1 fruit fly cellular context compared by ENCODE assay signal in genomic region chr3R:24112320-24113069, dm6.
TF ChIP-seq lines count a peak whose summit lies in the region.

TSS of gene CG13605 (minus strand) at chr3R:24112389.

TF ChIP-seq in whole organism, embryonic, 481 proteins besides CTCF, POLR2A, EP300 and RAD21 (continued from another document and continues in another):
- peak in 1 of 2 experiments; percentile 69 for TF ChIP-seq Eip74EF (GFP tag; optimal IDR thresholded peaks at IDR 0.05; lab: Kevin White, UChicago)
- 0 out of 3 replicates have a peak, but pooled peaks have one; percentile 17 for TF ChIP-seq CG2199 (GFP tag; IDR thresholded peaks at IDR 0.05; lab: Robert Waterston, UW)
- TF ChIP-seq CG11247 (GFP tag; IDR thresholded peaks at IDR 0.05; lab: Robert Waterston, UW), result peak; percentile 62
- TF ChIP-seq hth (optimal IDR thresholded peaks at IDR 0.05; lab: Kevin White, UChicago), result no peak
- no peak for TF ChIP-seq jigr1 (GFP tag; IDR thresholded peaks at IDR 0.05; lab: Robert Waterston, UW)
- TF ChIP-seq ems (GFP tag; optimal IDR thresholded peaks at IDR 0.05; lab: Kevin White, UChicago), result peak; percentile 32
- no peak for TF ChIP-seq NK7.1 (GFP tag; optimal IDR thresholded peaks at IDR 0.05; lab: Kevin White, UChicago)
- peak; percentile 68 for TF ChIP-seq nerfin-1 (tag; optimal IDR thresholded peaks at IDR 0.05; lab: Kevin White, UChicago)
- no peak for TF ChIP-seq CG4360 (GFP tag; IDR thresholded peaks at IDR 0.05; lab: Robert Waterston, UW)
- TF ChIP-seq ftz-f1 (GFP tag; optimal IDR thresholded peaks at IDR 0.05; lab: Kevin White, UChicago), result no peak
- TF ChIP-seq Taf1 (GFP tag; IDR thresholded peaks at IDR 0.05; lab: Robert Waterston, UW), result peak; percentile 61; the same call in 1 of the 2 replicates
- TF ChIP-seq CG12942 (GFP tag; optimal IDR thresholded peaks at IDR 0.05; lab: Kevin White, UChicago), result peak; percentile 62
- TF ChIP-seq Deaf1 (tag; optimal IDR thresholded peaks at IDR 0.05; lab: Kevin White, UChicago), result peak; percentile 47
- no peak; the same call in 1 of the 2 replicates for TF ChIP-seq CG11696 (GFP tag; IDR thresholded peaks at IDR 0.05; lab: Robert Waterston, UW)
- peak; percentile 27; the same call in 1 of the 2 replicates for TF ChIP-seq ttk (GFP tag; IDR thresholded peaks at IDR 0.05; lab: Robert Waterston, UW)
- 0 out of 3 replicates have a peak, but pooled peaks have one; percentile 35 for TF ChIP-seq CG2889 (GFP tag; IDR thresholded peaks at IDR 0.05; lab: Robert Waterston, UW)
- TF ChIP-seq ind (GFP tag; optimal IDR thresholded peaks at IDR 0.05; lab: Kevin White, UChicago), result peak; percentile 76
- TF ChIP-seq CG1529 (GFP tag; optimal IDR thresholded peaks at IDR 0.05; lab: Kevin White, UChicago), result peak; percentile 24
- TF ChIP-seq bsh (GFP tag; optimal IDR thresholded peaks at IDR 0.05; lab: Kevin White, UChicago), result peak; percentile 25 to 72
- TF ChIP-seq CG9215 (GFP tag; IDR thresholded peaks at IDR 0.05; lab: Robert Waterston, UW), result peak; percentile 24; the same call in 1 of the 2 replicates
- peak; percentile 82 for TF ChIP-seq CG6854 (GFP tag; optimal IDR thresholded peaks at IDR 0.05; lab: Kevin White, UChicago)
- TF ChIP-seq ac (GFP tag; optimal IDR thresholded peaks at IDR 0.05; lab: Kevin White, UChicago), result no peak
- peak; percentile 78 for TF ChIP-seq sob (GFP tag; IDR thresholded peaks at IDR 0.05; lab: Robert Waterston, UW)
- TF ChIP-seq CG1602 (GFP tag; optimal IDR thresholded peaks at IDR 0.05; lab: Kevin White, UChicago), result peak; percentile 27
- TF ChIP-seq CG13123 (GFP tag; optimal IDR thresholded peaks at IDR 0.05; lab: Kevin White, UChicago), result no peak
- TF ChIP-seq CG8089 (GFP tag; optimal IDR thresholded peaks at IDR 0.05; lab: Kevin White, UChicago), result no peak
- TF ChIP-seq CG6175 (GFP tag; IDR thresholded peaks at IDR 0.05; lab: Robert Waterston, UW), result 0 out of 3 replicates have a peak, but pooled peaks have one; percentile 7
- peak; percentile 34 for TF ChIP-seq CG18476 (GFP tag; optimal IDR thresholded peaks at IDR 0.05; lab: Kevin White, UChicago)
- no peak for TF ChIP-seq CG7963 (GFP tag; IDR thresholded peaks at IDR 0.05; lab: Robert Waterston, UW; ENCODE audit: partially characterized antibody)
- peak; percentile 91 for TF ChIP-seq vvl (GFP tag; IDR thresholded peaks at IDR 0.05; lab: Robert Waterston, UW)
- peak; percentile 58; the same call in 1 of the 2 replicates for TF ChIP-seq ranshi (GFP tag; IDR thresholded peaks at IDR 0.05; lab: Robert Waterston, UW)
- TF ChIP-seq slou (GFP tag; optimal IDR thresholded peaks at IDR 0.05; lab: Kevin White, UChicago), result peak; percentile 64
- TF ChIP-seq Myb (GFP tag; optimal IDR thresholded peaks at IDR 0.05; lab: Kevin White, UChicago), result peak; percentile 23
- TF ChIP-seq CG15073 (GFP tag; optimal IDR thresholded peaks at IDR 0.05; lab: Kevin White, UChicago), result no peak
- TF ChIP-seq exex (tag; optimal IDR thresholded peaks at IDR 0.05; lab: Kevin White, UChicago), result peak; percentile 55
- 0 out of 2 replicates have a peak, but pooled peaks have one; percentile 29 for TF ChIP-seq CG11085 (GFP tag; IDR thresholded peaks at IDR 0.05; lab: Robert Waterston, UW)
- 0 out of 2 replicates have a peak, but pooled peaks have one; percentile 16 for TF ChIP-seq CG43689 (GFP tag; IDR thresholded peaks at IDR 0.05; lab: Robert Waterston, UW)
- TF ChIP-seq lilli (GFP tag; optimal IDR thresholded peaks at IDR 0.05; lab: Kevin White, UChicago), result peak; percentile 82
- peak; percentile 92 for TF ChIP-seq lab (GFP tag; optimal IDR thresholded peaks at IDR 0.05; lab: Kevin White, UChicago)
- TF ChIP-seq pnt (GFP tag; optimal IDR thresholded peaks at IDR 0.05; lab: Kevin White, UChicago), result peak; percentile 26
- TF ChIP-seq tio (GFP tag; optimal IDR thresholded peaks at IDR 0.05; lab: Kevin White, UChicago), result peak; percentile 69
- no peak for TF ChIP-seq GATAe (GFP tag; conservative IDR thresholded peaks at IDR 0.05; lab: Robert Waterston, UW)
- TF ChIP-seq CG8924 (tag; optimal IDR thresholded peaks at IDR 0.05; lab: Kevin White, UChicago), result peak; percentile 85
- TF ChIP-seq tna (GFP tag; IDR thresholded peaks at IDR 0.05; lab: Robert Waterston, UW; ENCODE audit: partially characterized antibody), result peak; percentile 28; the same call in 1 of the 2 replicates
- TF ChIP-seq dysf (GFP tag; IDR thresholded peaks at IDR 0.05; lab: Robert Waterston, UW), result peak; percentile 72
- TF ChIP-seq CG12155 (GFP tag; optimal IDR thresholded peaks at IDR 0.05; lab: Kevin White, UChicago), result peak; percentile 75
- peak; percentile 86 for TF ChIP-seq gem (tag; optimal IDR thresholded peaks at IDR 0.05; lab: Kevin White, UChicago)
- peak; percentile 46 for TF ChIP-seq CG10431 (GFP tag; optimal IDR thresholded peaks at IDR 0.05; lab: Kevin White, UChicago)
- TF ChIP-seq CG10462 (GFP tag; optimal IDR thresholded peaks at IDR 0.05; lab: Kevin White, UChicago), result peak; percentile 26
- TF ChIP-seq dan (GFP tag; IDR thresholded peaks at IDR 0.05; lab: Robert Waterston, UW), result no peak
- TF ChIP-seq Vsx1 (GFP tag; optimal IDR thresholded peaks at IDR 0.05; lab: Kevin White, UChicago), result peak; percentile 68
- no peak for TF ChIP-seq NC2α (GFP tag; optimal IDR thresholded peaks at IDR 0.05; lab: Kevin White, UChicago)
- peak; percentile 90 for TF ChIP-seq CG18599 (GFP tag; optimal IDR thresholded peaks at IDR 0.05; lab: Kevin White, UChicago)
- TF ChIP-seq Dad (GFP tag; optimal IDR thresholded peaks at IDR 0.05; lab: Kevin White, UChicago), result peak; percentile 14
- peak; percentile 77 for TF ChIP-seq grau (tag; optimal IDR thresholded peaks at IDR 0.05; lab: Kevin White, UChicago)
- peak; percentile 85 for TF ChIP-seq CG31441 (GFP tag; IDR thresholded peaks at IDR 0.05; lab: Robert Waterston, UW)
- TF ChIP-seq D19B (GFP tag; optimal IDR thresholded peaks at IDR 0.05; lab: Kevin White, UChicago), result peak; percentile 46
- TF ChIP-seq CG31388 (GFP tag; optimal IDR thresholded peaks at IDR 0.05; lab: Kevin White, UChicago), result no peak
- TF ChIP-seq ap (GFP tag; IDR thresholded peaks at IDR 0.05; lab: Robert Waterston, UW), result peak; percentile 58
- peak; percentile 65 to 83 for TF ChIP-seq dpn (GFP tag; optimal IDR thresholded peaks at IDR 0.05; lab: Kevin White, UChicago)
- peak; percentile 39 for TF ChIP-seq Bteb2 (GFP tag; optimal IDR thresholded peaks at IDR 0.05; lab: Kevin White, UChicago)
- peak; percentile 6 for TF ChIP-seq CG33557 (GFP tag; optimal IDR thresholded peaks at IDR 0.05; lab: Kevin White, UChicago)
- TF ChIP-seq CG17361 (GFP tag; IDR thresholded peaks at IDR 0.05; lab: Robert Waterston, UW), result peak; percentile 66; the same call in 1 of the 3 replicates
- peak; percentile 69 for TF ChIP-seq CG2875 (GFP tag; optimal IDR thresholded peaks at IDR 0.05; lab: Kevin White, UChicago)
- TF ChIP-seq CG30020 (tag; optimal IDR thresholded peaks at IDR 0.05; lab: Kevin White, UChicago), result peak; percentile 48
- TF ChIP-seq CG6689 (GFP tag; IDR thresholded peaks at IDR 0.05; lab: Robert Waterston, UW), result peak; percentile 57
- TF ChIP-seq Dip3 (GFP tag; optimal IDR thresholded peaks at IDR 0.05; lab: Kevin White, UChicago), result peak; percentile 48
- TF ChIP-seq Side (GFP tag; optimal IDR thresholded peaks at IDR 0.05; lab: Kevin White, UChicago), result peak; percentile 35
- no peak for TF ChIP-seq tll (GFP tag; optimal IDR thresholded peaks at IDR 0.05; lab: Kevin White, UChicago)
- no peak for TF ChIP-seq pros (GFP tag; optimal IDR thresholded peaks at IDR 0.05; lab: Kevin White, UChicago)
- TF ChIP-seq zfh2 (GFP tag; optimal IDR thresholded peaks at IDR 0.05; lab: Kevin White, UChicago), result peak; percentile 68
- TF ChIP-seq tap (tag; optimal IDR thresholded peaks at IDR 0.05; lab: Kevin White, UChicago), result peak; percentile 64
- peak; percentile 23 for TF ChIP-seq CG9437 (GFP tag; optimal IDR thresholded peaks at IDR 0.05; lab: Kevin White, UChicago)
- TF ChIP-seq usp (GFP tag; optimal IDR thresholded peaks at IDR 0.05; lab: Kevin White, UChicago), result no peak
- TF ChIP-seq grn (GFP tag; optimal IDR thresholded peaks at IDR 0.05; lab: Kevin White, UChicago), result no peak
- TF ChIP-seq sna (GFP tag; IDR thresholded peaks at IDR 0.05; lab: Robert Waterston, UW; ENCODE audit: partially characterized antibody), result no peak
- TF ChIP-seq CG31365 (tag; optimal IDR thresholded peaks at IDR 0.05; lab: Kevin White, UChicago), result no peak
- peak; percentile 59 for TF ChIP-seq CG6683 (GFP tag; optimal IDR thresholded peaks at IDR 0.05; lab: Kevin White, UChicago)
- TF ChIP-seq hkb (optimal IDR thresholded peaks at IDR 0.05; lab: Kevin White, UChicago), result no peak
- peak; percentile 81 for TF ChIP-seq hkb (GFP tag; IDR thresholded peaks at IDR 0.05; lab: Robert Waterston, UW)
- TF ChIP-seq Dfd (GFP tag; optimal IDR thresholded peaks at IDR 0.05; lab: Kevin White, UChicago), result no peak
- TF ChIP-seq tgo (GFP tag; IDR thresholded peaks at IDR 0.05; lab: Robert Waterston, UW), result peak; percentile 68
- TF ChIP-seq Ets65A (GFP tag; lab: Kevin White, UChicago), result peak; percentile 94
- TF ChIP-seq CG10267 (tag; optimal IDR thresholded peaks at IDR 0.05; lab: Kevin White, UChicago), result peak; percentile 72
- TF ChIP-seq abd-A (tag; optimal IDR thresholded peaks at IDR 0.05; lab: Kevin White, UChicago), result peak; percentile 62
- TF ChIP-seq mld (GFP tag; IDR thresholded peaks at IDR 0.05; lab: Robert Waterston, UW; ENCODE audit: partially characterized antibody), result no peak
- TF ChIP-seq ham (GFP tag; IDR thresholded peaks at IDR 0.05; lab: Robert Waterston, UW), result no peak
- peak; percentile 61 for TF ChIP-seq Hr3 (GFP tag; optimal IDR thresholded peaks at IDR 0.05; lab: Kevin White, UChicago)
- peak; percentile 82 for TF ChIP-seq CG13296 (GFP tag; optimal IDR thresholded peaks at IDR 0.05; lab: Kevin White, UChicago)
- peak; percentile 78 for TF ChIP-seq CG6813 (GFP tag; optimal IDR thresholded peaks at IDR 0.05; lab: Kevin White, UChicago)
- TF ChIP-seq oc (tag; optimal IDR thresholded peaks at IDR 0.05; lab: Kevin White, UChicago), result peak; percentile 63
- peak; percentile 12; the same call in 1 of the 2 replicates for TF ChIP-seq CG1024 (GFP tag; IDR thresholded peaks at IDR 0.05; lab: Robert Waterston, UW)
- TF ChIP-seq jing (GFP tag; optimal IDR thresholded peaks at IDR 0.05; lab: Kevin White, UChicago), result peak; percentile 6
- TF ChIP-seq CG12219 (GFP tag; optimal IDR thresholded peaks at IDR 0.05; lab: Kevin White, UChicago), result peak; percentile 75
- TF ChIP-seq CG8281 (tag; optimal IDR thresholded peaks at IDR 0.05; lab: Kevin White, UChicago), result peak; percentile 27
- peak; percentile 64; the same call in 2 of the 3 replicates for TF ChIP-seq Opbp (GFP tag; IDR thresholded peaks at IDR 0.05; lab: Robert Waterston, UW; ENCODE audit: partially characterized antibody)
- peak; percentile 69 for TF ChIP-seq CG10979 (tag; optimal IDR thresholded peaks at IDR 0.05; lab: Kevin White, UChicago)
- no peak for TF ChIP-seq Trl (optimal IDR thresholded peaks at IDR 0.05; lab: Kevin White, UChicago)
- peak; percentile 62 for TF ChIP-seq Trl (GFP tag; optimal IDR thresholded peaks at IDR 0.05; lab: Kevin White, UChicago)
- TF ChIP-seq CG17359 (tag; optimal IDR thresholded peaks at IDR 0.05; lab: Kevin White, UChicago), result peak; percentile 82
- TF ChIP-seq Oaz (GFP tag; IDR thresholded peaks at IDR 0.05; lab: Robert Waterston, UW), result no peak
- TF ChIP-seq lov (optimal IDR thresholded peaks at IDR 0.05; lab: Kevin White, UChicago), result no peak
- TF ChIP-seq lov (GFP tag; IDR thresholded peaks at IDR 0.05; lab: Robert Waterston, UW), result 0 out of 3 replicates have a peak, but pooled peaks have one; percentile 73
- TF ChIP-seq repo (GFP tag; optimal IDR thresholded peaks at IDR 0.05; lab: Kevin White, UChicago), result peak; percentile 36
- no peak for TF ChIP-seq otp (GFP tag; IDR thresholded peaks at IDR 0.05; lab: Robert Waterston, UW)
- TF ChIP-seq H2.0 (GFP tag; IDR thresholded peaks at IDR 0.05; lab: Robert Waterston, UW), result peak; percentile 63
- peak; percentile 84 for TF ChIP-seq CG2120 (GFP tag; optimal IDR thresholded peaks at IDR 0.05; lab: Kevin White, UChicago)
- peak; percentile 80 for TF ChIP-seq CG4617 (GFP tag; optimal IDR thresholded peaks at IDR 0.05; lab: Kevin White, UChicago; ENCODE audit: borderline replicate concordance)
- TF ChIP-seq Sin3A (optimal IDR thresholded peaks at IDR 0.05; lab: Kevin White, UChicago), result peak; percentile 34
- TF ChIP-seq unpg (GFP tag; optimal IDR thresholded peaks at IDR 0.05; lab: Kevin White, UChicago), result peak; percentile 85
- TF ChIP-seq CG9797 (GFP tag; optimal IDR thresholded peaks at IDR 0.05; lab: Kevin White, UChicago), result peak; percentile 90
- TF ChIP-seq unc-4 (GFP tag; IDR thresholded peaks at IDR 0.05; lab: Robert Waterston, UW; ENCODE audit: partially characterized antibody), result no peak
- no peak for TF ChIP-seq Lim3 (GFP tag; IDR thresholded peaks at IDR 0.05; lab: Robert Waterston, UW)
- peak; percentile 70 for TF ChIP-seq CG8290 (GFP tag; optimal IDR thresholded peaks at IDR 0.05; lab: Kevin White, UChicago)
- TF ChIP-seq CG8290 (tag; optimal IDR thresholded peaks at IDR 0.05; lab: Kevin White, UChicago), result peak; percentile 13 to 85
- TF ChIP-seq CG17385 (GFP tag; optimal IDR thresholded peaks at IDR 0.05; lab: Kevin White, UChicago), result peak; percentile 70
- TF ChIP-seq prd (optimal IDR thresholded peaks at IDR 0.05; lab: Kevin White, UChicago), result no peak
- peak; percentile 67 for TF ChIP-seq prd (GFP tag; IDR thresholded peaks at IDR 0.05; lab: Robert Waterston, UW)
- peak; percentile 42 for TF ChIP-seq CG10543 (GFP tag; optimal IDR thresholded peaks at IDR 0.05; lab: Kevin White, UChicago)
- peak; percentile 63 for TF ChIP-seq chn (GFP tag; optimal IDR thresholded peaks at IDR 0.05; lab: Kevin White, UChicago)
- TF ChIP-seq Hand (GFP tag; optimal IDR thresholded peaks at IDR 0.05; lab: Kevin White, UChicago), result peak; percentile 69
- peak; percentile 41 for TF ChIP-seq CG32772 (GFP tag; IDR thresholded peaks at IDR 0.05; lab: Robert Waterston, UW)
- TF ChIP-seq Rx (GFP tag; IDR thresholded peaks at IDR 0.05; lab: Robert Waterston, UW), result peak; percentile 23; the same call in 1 of the 2 replicates
- peak; percentile 29 to 79 for TF ChIP-seq Hr51 (GFP tag; optimal IDR thresholded peaks at IDR 0.05; lab: Kevin White, UChicago)
- peak; percentile 72 for TF ChIP-seq odd (GFP tag; optimal IDR thresholded peaks at IDR 0.05; lab: Kevin White, UChicago)
- no peak for TF ChIP-seq CG11398 (GFP tag; optimal IDR thresholded peaks at IDR 0.05; lab: Kevin White, UChicago)
- TF ChIP-seq zfh1 (GFP tag; IDR thresholded peaks at IDR 0.05; lab: Robert Waterston, UW), result peak; percentile 50; the same call in 1 of the 3 replicates
- no peak for TF ChIP-seq CG7271 (tag; optimal IDR thresholded peaks at IDR 0.05; lab: Kevin White, UChicago)
- peak; percentile 6 for TF ChIP-seq mirr (GFP tag; optimal IDR thresholded peaks at IDR 0.05; lab: Kevin White, UChicago)
